Fruit fly (Drosophila melanogaster): ENCODE data around the gene Gr8a.

The Gr8a gene

DNA sequence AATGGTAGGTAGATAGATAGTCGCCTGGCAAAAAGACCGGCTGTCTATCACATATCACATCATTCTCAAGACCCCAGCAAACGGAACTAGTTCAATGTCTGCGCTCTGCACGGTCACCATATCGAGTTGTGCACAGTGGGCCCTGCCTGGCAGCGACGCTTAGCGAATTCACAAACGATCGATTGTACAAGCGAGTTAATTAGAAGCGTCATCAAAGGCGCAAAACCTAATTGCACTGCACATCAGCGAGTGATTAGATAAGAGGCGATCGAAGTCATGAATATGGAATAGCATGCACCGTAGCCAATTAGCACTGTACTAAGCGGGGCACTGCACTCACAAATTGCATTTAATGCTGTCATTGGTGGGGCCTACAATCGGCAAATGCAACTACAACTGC, 6.5 kb upstream of the Gr8a start (continued):
- TF ChIP-seq br (optimal IDR thresholded peaks at IDR 0.05) (no peak), wor (GFP tag; IDR thresholded peaks at IDR 0.05) (0 out of 2 replicates have a peak, but pooled peaks have one; percentile 24), CG10462 (GFP tag; optimal IDR thresholded peaks at IDR 0.05) (no peak), knrl (GFP tag; IDR thresholded peaks at IDR 0.05; ENCODE audit: partially characterized antibody) (no peak), bsh (GFP tag; optimal IDR thresholded peaks at IDR 0.05) (peak in 1 of 2 experiments; percentile 52), ems (GFP tag; optimal IDR thresholded peaks at IDR 0.05) (no peak), croc (GFP tag; conservative IDR thresholded peaks at IDR 0.05) (no peak), unpg (GFP tag; optimal IDR thresholded peaks at IDR 0.05) (peak; percentile 6), HHEX (GFP tag; optimal IDR thresholded peaks at IDR 0.05) (no peak), CG17829 (tag; optimal IDR thresholded peaks at IDR 0.05) (peak; percentile 6), CG6175 (GFP tag; IDR thresholded peaks at IDR 0.05) (no peak), sd (tag; optimal IDR thresholded peaks at IDR 0.05) (no peak), CG18619 (GFP tag; optimal IDR thresholded peaks at IDR 0.05) (no peak), Lpt (GFP tag; optimal IDR thresholded peaks at IDR 0.05) (no peak), Elba2 (GFP tag; optimal IDR thresholded peaks at IDR 0.05) (no peak), ranshi (GFP tag; IDR thresholded peaks at IDR 0.05) (peak; percentile 29; the same call in 1 of the 2 replicates), ewg (GFP tag; optimal IDR thresholded peaks at IDR 0.05) (no peak), CG8290 (GFP tag; optimal IDR thresholded peaks at IDR 0.05) (no peak), CG8290 (tag; optimal IDR thresholded peaks at IDR 0.05) (no peak), CG15514 (GFP tag; optimal IDR thresholded peaks at IDR 0.05) (peak; percentile 90), sens (GFP tag) (peak; percentile 54), chn (GFP tag; optimal IDR thresholded peaks at IDR 0.05) (no peak), pnt (GFP tag; optimal IDR thresholded peaks at IDR 0.05) (peak; percentile 15), CG17186 (GFP tag; optimal IDR thresholded peaks at IDR 0.05) (no peak), Ets97D (GFP tag; optimal IDR thresholded peaks at IDR 0.05) (no peak), CG10979 (tag; optimal IDR thresholded peaks at IDR 0.05) (peak; percentile 36), lab (GFP tag; optimal IDR thresholded peaks at IDR 0.05) (no peak), vfl (GFP tag; optimal IDR thresholded peaks at IDR 0.05) (no peak), sens-2 (GFP tag; IDR thresholded peaks at IDR 0.05) (no peak), CG17568 (GFP tag; optimal IDR thresholded peaks at IDR 0.05) (no peak), her (GFP tag; optimal IDR thresholded peaks at IDR 0.05) (no peak), Ets65A (GFP tag) (peak; percentile 85), Aef1 (GFP tag; IDR thresholded peaks at IDR 0.05) (0 out of 3 replicates have a peak, but pooled peaks have one; percentile 11), CG17361 (GFP tag; IDR thresholded peaks at IDR 0.05) (0 out of 3 replicates have a peak, but pooled peaks have one; percentile 14), CG6654 (GFP tag; optimal IDR thresholded peaks at IDR 0.05) (no peak), row (GFP tag; IDR thresholded peaks at IDR 0.05) (peak; percentile 66), grau (tag; optimal IDR thresholded peaks at IDR 0.05) (peak; percentile 80), Asciz (GFP tag; optimal IDR thresholded peaks at IDR 0.05) (no peak), ERR (GFP tag; optimal IDR thresholded peaks at IDR 0.05) (no peak), Max (GFP tag; optimal IDR thresholded peaks at IDR 0.05) (no peak), gro (GFP tag; optimal IDR thresholded peaks at IDR 0.05) (no peak), Drgx (GFP tag; IDR thresholded peaks at IDR 0.05) (peak; percentile 62), dmrt99B (tag; optimal IDR thresholded peaks at IDR 0.05) (peak; percentile 26), sug (tag; optimal IDR thresholded peaks at IDR 0.05) (no peak), CG6272 (GFP tag; IDR thresholded peaks at IDR 0.05) (0 out of 2 replicates have a peak, but pooled peaks have one; percentile 27), ci (GFP tag; IDR thresholded peaks at IDR 0.05) (peak; percentile 64; the same call in 1 of the 3 replicates), nmo (GFP tag; optimal IDR thresholded peaks at IDR 0.05) (peak; percentile 20), Sox100B (GFP tag; optimal IDR thresholded peaks at IDR 0.05) (no peak), cas (GFP tag; IDR thresholded peaks at IDR 0.05) (no peak), CG11560 (tag; IDR thresholded peaks at IDR 0.05) (0 out of 3 replicates have a peak, but pooled peaks have one; percentile 37), CG7556 (GFP tag; optimal IDR thresholded peaks at IDR 0.05) (no peak), grn (GFP tag; optimal IDR thresholded peaks at IDR 0.05) (no peak)

Measured in whole organism, embryonic.